Fruit fly (Drosophila melanogaster): ENCODE measurements around the gene Pat1.

Pat1 gene

dm6 chrX:6590681-6591289 lies at the start of gene Pat1:
Pat1 (plus strand) TSS chrX:6590776.
- no peak for TF ChIP-seq noc (tag; optimal IDR thresholded peaks at IDR 0.05)

- no peak for TF ChIP-seq noc (tag; optimal IDR thresholded peaks at IDR 0.05)
These were observed 49.3 kb upstream of the Pat1 start for dm6 chrX:6541277-6541676.

- no peak for TF ChIP-seq noc (tag; optimal IDR thresholded peaks at IDR 0.05)
These were observed 48.2 kb upstream of the Pat1 start for dm6 chrX:6542331-6542730.

dm6 chrX:6543569-6544173 lies 46.9 kb upstream of the Pat1 start:
- no peak for TF ChIP-seq noc (tag; optimal IDR thresholded peaks at IDR 0.05)

- no peak for TF ChIP-seq noc (tag; optimal IDR thresholded peaks at IDR 0.05)
These were observed 44.7 kb upstream of the Pat1 start for dm6 chrX:6545862-6546270.

- no peak for TF ChIP-seq noc (tag; optimal IDR thresholded peaks at IDR 0.05)
These were observed 43.6 kb upstream of the Pat1 start for dm6 chrX:6546970-6547369.

- peak; percentile 97 for TF ChIP-seq noc (tag; optimal IDR thresholded peaks at IDR 0.05)
These were observed 41.0 kb upstream of the Pat1 start for dm6 chrX:6549428-6550117.

dm6 chrX:6550118-6550502 lies 40.5 kb upstream of the Pat1 start:
- TF ChIP-seq noc (tag; optimal IDR thresholded peaks at IDR 0.05): no peak

dm6 chrX:6551464-6551863 lies 39.1 kb upstream of the Pat1 start:
- no peak for TF ChIP-seq noc (tag; optimal IDR thresholded peaks at IDR 0.05)

- peak; percentile 68 for TF ChIP-seq noc (tag; optimal IDR thresholded peaks at IDR 0.05)
These were observed 19.2 kb upstream of the Pat1 start for dm6 chrX:6571234-6571915.

- no peak for TF ChIP-seq noc (tag; optimal IDR thresholded peaks at IDR 0.05)
These were observed 16.8 kb upstream of the Pat1 start for dm6 chrX:6573799-6574198.

dm6 chrX:6574488-6574887 lies 16.1 kb upstream of the Pat1 start:
- no peak for TF ChIP-seq noc (tag; optimal IDR thresholded peaks at IDR 0.05)

dm6 chrX:6588990-6589389 lies 1.6 kb upstream of the Pat1 start, which contains the start of gene CG17717:
CG17717 (plus strand) TSS chrX:6589290.
- no peak for TF ChIP-seq noc (tag; optimal IDR thresholded peaks at IDR 0.05)

- TF ChIP-seq noc (tag; optimal IDR thresholded peaks at IDR 0.05): peak; percentile 39
These were observed 1.5 kb downstream of the Pat1 start for dm6 chrX:6592093-6592492.

dm6 chrX:6592745-6593144 lies 2.2 kb downstream of the Pat1 start:
- TF ChIP-seq noc (tag; optimal IDR thresholded peaks at IDR 0.05): no peak

- no peak for TF ChIP-seq noc (tag; optimal IDR thresholded peaks at IDR 0.05)
These were observed 6.2 kb downstream of the Pat1 start, which contains the start of gene APC7 for dm6 chrX:6596788-6597187. APC7 (plus strand) TSS chrX:6597088.

dm6 chrX:6599233-6599632 lies 8.7 kb downstream of the Pat1 start:
- TF ChIP-seq noc (tag; optimal IDR thresholded peaks at IDR 0.05): no peak

Measured in whole organism, larva.